Fruit fly (Drosophila melanogaster) whole organism, embryonic: ENCODE results near the gene CG6688.

ENCODE experiments used
- Adf1 ChIP-seq: fragments of 200-800 bp; sonication (Bioruptor generic); IDR thresholded peaks from 2 replicates; pipeline ENCODE4 v1.3.6; 2022; ENCODE audit warnings: missing biosample characterization, missing genetic modification characterization
- CG2678 ChIP-seq: fragments of 200-800 bp; sonication (Bioruptor generic); optimal IDR thresholded peaks from 3 replicates; lab custom pipeline; 2019; ENCODE audit warnings: missing biosample characterization, mild to moderate bottlenecking, missing genetic modification characterization, moderate library complexity
- CG7987 ChIP-seq: fragments of 200-800 bp; sonication (Bioruptor generic); optimal IDR thresholded peaks from 2 replicates; lab custom pipeline; 2018; ENCODE audit warnings: missing biosample characterization, mild to moderate bottlenecking, missing genetic modification characterization, moderate library complexity
- CG8290 ChIP-seq, 3 experiments: fragments of 200-800 bp; sonication (Bioruptor generic); optimal IDR thresholded peaks; 2 replicates each; lab custom pipeline; 2016 to 2019; ENCODE audit warnings: missing biosample characterization in 3 of 3, missing genetic modification characterization in 3 of 3, mild to moderate bottlenecking in 2 of 3, moderate library complexity in 1 of 3
- CG8388 ChIP-seq: fragments of 200-800 bp; sonication (Bioruptor generic); optimal IDR thresholded peaks from 2 replicates; lab custom pipeline; 2019; ENCODE audit warnings: missing biosample characterization, mild to moderate bottlenecking, missing genetic modification characterization, moderate library complexity
- HLH4C ChIP-seq: fragments of 200-800 bp; sonication (Bioruptor generic); IDR thresholded peaks from 3 replicates; pipeline ENCODE4 v1.3.6; 2022; ENCODE audit warnings: missing biosample characterization, missing genetic modification characterization; ENCODE audit not compliant: partially characterized antibody
- Hsf ChIP-seq: fragments of 200-800 bp; sonication (Bioruptor generic); optimal IDR thresholded peaks from 3 replicates; lab custom pipeline; 2016; ENCODE audit warnings: missing biosample characterization, missing genetic modification characterization
- Scr ChIP-seq: fragments of 200-800 bp; sonication (Bioruptor generic); IDR thresholded peaks from 2 replicates; pipeline ENCODE4 v1.3.6; 2022; ENCODE audit warnings: missing biosample characterization, missing genetic modification characterization; ENCODE audit not compliant: partially characterized antibody
- Sry-β ChIP-seq: fragments of 200-800 bp; sonication (Bioruptor generic); optimal IDR thresholded peaks from 2 replicates; lab custom pipeline; 2018; ENCODE audit warnings: missing biosample characterization, mild to moderate bottlenecking, missing genetic modification characterization, moderate library complexity
- Sry-δ ChIP-seq: fragments of 200-800 bp; sonication (Bioruptor generic); optimal IDR thresholded peaks from 2 replicates; lab custom pipeline; 2016; ENCODE audit warnings: missing biosample characterization, missing genetic modification characterization
- chinmo ChIP-seq: fragments of 200-800 bp; sonication (Bioruptor generic); IDR thresholded peaks from 4 replicates; pipeline ENCODE4 v1.3.6; 2022; ENCODE audit warnings: missing biosample characterization, missing genetic modification characterization; ENCODE audit not compliant: partially characterized antibody
- corto ChIP-seq: fragments of 200-800 bp; sonication (Bioruptor generic); optimal IDR thresholded peaks from 2 replicates; lab custom pipeline; 2016; ENCODE audit warnings: missing biosample characterization, mild to moderate bottlenecking, missing genetic modification characterization, moderate library complexity
- ems ChIP-seq: fragments of 200-800 bp; sonication (Bioruptor generic); optimal IDR thresholded peaks from 3 replicates; lab custom pipeline; 2016; ENCODE audit warnings: missing biosample characterization, missing genetic modification characterization
- gsb-n ChIP-seq: fragments of 200-800 bp; sonication (Bioruptor generic); optimal IDR thresholded peaks from 3 replicates; lab custom pipeline; 2018; ENCODE audit warnings: missing biosample characterization, mild to moderate bottlenecking, missing genetic modification characterization
- sd ChIP-seq: fragments of 200-800 bp; sonication (Bioruptor generic); optimal IDR thresholded peaks from 3 replicates; lab custom pipeline; 2018; ENCODE audit warnings: missing biosample characterization, mild to moderate bottlenecking, missing genetic modification characterization, moderate library complexity
- stwl ChIP-seq: fragments of 200-800 bp; sonication (Bioruptor generic); optimal IDR thresholded peaks from 3 replicates; lab custom pipeline; 2018; ENCODE audit warnings: missing biosample characterization, mild to moderate bottlenecking, missing genetic modification characterization, moderate library complexity
- sug ChIP-seq: fragments of 200-800 bp; optimal IDR thresholded peaks from 2 replicates; lab custom pipeline; 2019; ENCODE audit warnings: missing biosample characterization, mild to moderate bottlenecking, missing genetic modification characterization, moderate library complexity
- unpg ChIP-seq: fragments of 200-800 bp; sonication (Bioruptor generic); optimal IDR thresholded peaks from 3 replicates; lab custom pipeline; 2018; ENCODE audit warnings: missing biosample characterization, mild to moderate bottlenecking, missing genetic modification characterization, moderate library complexity
- vvl ChIP-seq: fragments of 200-800 bp; sonication (Bioruptor generic); IDR thresholded peaks from 2 replicates; pipeline ENCODE4 v1.3.6; 2022; ENCODE audit warnings: missing biosample characterization, missing genetic modification characterization
- zen ChIP-seq: fragments of 200-800 bp; sonication (Bioruptor generic); optimal IDR thresholded peaks from 3 replicates; lab custom pipeline; 2018; ENCODE audit warnings: missing biosample characterization, mild to moderate bottlenecking, missing genetic modification characterization, moderate library complexity

CG6688 gene

DNA sequence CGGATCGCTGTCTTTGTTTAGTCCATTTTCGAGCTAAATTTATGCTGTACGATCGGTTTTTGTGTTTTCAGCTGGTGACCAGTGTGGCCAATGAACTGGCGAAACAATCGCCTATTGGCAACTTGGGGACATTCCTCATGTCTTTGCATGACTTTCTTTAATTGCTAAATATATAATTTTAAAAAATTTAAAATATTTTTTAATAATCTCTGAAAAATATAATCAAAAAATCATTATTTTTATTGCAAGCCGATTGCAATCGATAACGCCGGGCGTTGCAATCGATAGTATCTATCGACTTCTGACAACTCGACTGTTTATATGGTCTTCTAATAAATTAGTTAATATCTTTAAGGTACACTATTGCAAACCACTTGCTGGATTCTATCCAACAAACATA, 49.0 kb downstream of the CG6688 start, which contains the start of the genes sav and Ublcp1 (continued):
- TF ChIP-seq CG8290 (GFP tag; optimal IDR thresholded peaks at IDR 0.05; lab: Kevin White, UChicago) (peak; percentile 28), CG8290 (tag; optimal IDR thresholded peaks at IDR 0.05; lab: Kevin White, UChicago) (no peak), CG2678 (tag; lab: Kevin White, UChicago) (peak; percentile 30), corto (GFP tag; lab: Kevin White, UChicago) (no peak), Adf1 (GFP tag; lab: Robert Waterston, UW) (peak; percentile 26; the same call in 1 of the 2 replicates), CG8388 (peak; percentile 18), Sry-δ (GFP tag; lab: Kevin White, UChicago) (peak; percentile 50), Hsf (no peak), zen (peak; percentile 44), gsb-n (tag; lab: Kevin White, UChicago) (no peak), CG7987 (GFP tag; lab: Kevin White, UChicago) (no peak), stwl (tag; lab: Kevin White, UChicago) (peak; percentile 83), unpg (GFP tag; lab: Kevin White, UChicago) (peak; percentile 36), HLH4C (peak; percentile 91), chinmo (GFP tag; lab: Robert Waterston, UW) (peak; percentile 71; the same call in 3 of the 4 replicates), sd (tag; lab: Kevin White, UChicago) (no peak), Sry-β (no peak), sug (tag; lab: Kevin White, UChicago) (peak; percentile 13), vvl (GFP tag; lab: Robert Waterston, UW) (peak; percentile 35), ems (GFP tag; lab: Kevin White, UChicago) (no peak), Scr (GFP tag; lab: Robert Waterston, UW) (peak; percentile 93)
